Worm (Caenorhabditis elegans) whole organism, L2 larva: Measurements from ENCODE around the gene srbc-37.

Experiments used
- C34F6.9 ChIP-seq: fragments of 150-350 bp; optimal IDR thresholded peaks from 2 replicates; lab custom pipeline; 2014; ENCODE audit warnings: missing biosample characterization, missing genetic modification characterization
- Y55F3AM.14 ChIP-seq: fragments of 200-800 bp; sonication (Bioruptor generic); optimal IDR thresholded peaks from 2 replicates; lab custom pipeline; 2018; ENCODE audit warnings: mild to moderate bottlenecking, missing genetic modification characterization, missing compliant biosample characterization
- ZK546.5 ChIP-seq: sonication (generic microtip); optimal IDR thresholded peaks from 2 replicates; lab custom pipeline; 2017; ENCODE audit warnings: missing biosample characterization, missing genetic modification characterization
- alr-1 ChIP-seq: fragments of 150-350 bp; optimal IDR thresholded peaks from 2 replicates; lab custom pipeline; 2014; ENCODE audit warnings: missing biosample characterization, missing genetic modification characterization
- ama-1 ChIP-seq: fragments of 150-350 bp; optimal IDR thresholded peaks from 2 replicates; lab custom pipeline; 2018; ENCODE audit warnings: inconsistent platforms
- blmp-1 ChIP-seq: sonication (generic microtip); optimal IDR thresholded peaks from 2 replicates; lab custom pipeline; 2017; ENCODE audit warnings: missing genetic modification characterization, mild to moderate bottlenecking, missing compliant biosample characterization, antibody characterized with exemption, moderate library complexity; ENCODE audit not compliant: insufficient read depth
- ceh-16 ChIP-seq: fragments of 150-350 bp; optimal IDR thresholded peaks from 2 replicates; lab custom pipeline; 2014; ENCODE audit warnings: missing biosample characterization, missing genetic modification characterization
- ceh-82 ChIP-seq: fragments of 150-350 bp; optimal IDR thresholded peaks from 2 replicates; lab custom pipeline; 2014; ENCODE audit warnings: missing biosample characterization, missing genetic modification characterization
- dmd-4 ChIP-seq: sonication (generic microtip); optimal IDR thresholded peaks from 2 replicates; lab custom pipeline; 2017; ENCODE audit warnings: missing biosample characterization, missing genetic modification characterization
- egl-27 ChIP-seq: sonication (generic microtip); optimal IDR thresholded peaks from 3 replicates; lab custom pipeline; 2017; ENCODE audit warnings: missing biosample characterization, missing genetic modification reagents, missing genetic modification characterization
- elt-1 ChIP-seq: fragments of 150-350 bp; optimal IDR thresholded peaks from 2 replicates; lab custom pipeline; 2014; ENCODE audit warnings: missing biosample characterization, missing genetic modification characterization
- elt-3 ChIP-seq: sonication (generic microtip); optimal IDR thresholded peaks from 2 replicates; lab custom pipeline; 2017; ENCODE audit warnings: missing biosample characterization, missing genetic modification characterization
- fos-1 ChIP-seq: fragments of 150-350 bp; optimal IDR thresholded peaks from 2 replicates; lab custom pipeline; 2014; ENCODE audit warnings: missing biosample characterization, missing genetic modification characterization
- gmeb-1 ChIP-seq: fragments of 150-350 bp; optimal IDR thresholded peaks from 2 replicates; lab custom pipeline; 2014; ENCODE audit warnings: missing biosample characterization, missing genetic modification characterization
- lin-11 ChIP-seq: fragments of 150-350 bp; sonication (generic microtip); optimal IDR thresholded peaks from 2 replicates; lab custom pipeline; 2014; ENCODE audit warnings: missing biosample characterization, missing genetic modification characterization, inconsistent platforms, mixed read lengths
- lin-13 ChIP-seq: fragments of 150-350 bp; optimal IDR thresholded peaks from 2 replicates; lab custom pipeline; 2014; ENCODE audit warnings: missing biosample characterization, missing genetic modification reagents, missing genetic modification characterization
- lin-39 ChIP-seq: fragments of 150-350 bp; optimal IDR thresholded peaks from 2 replicates; lab custom pipeline; 2014; ENCODE audit warnings: missing biosample characterization, missing genetic modification reagents, missing genetic modification characterization
- lsy-2 ChIP-seq, 2 experiments: fragments of 150-350 bp in 1 of 2; sonication (generic microtip) in 1 of 2; optimal IDR thresholded peaks; 2 replicates each; lab custom pipeline; 2014 to 2017; ENCODE audit warnings: missing biosample characterization in 2 of 2, missing genetic modification characterization in 2 of 2
- mab-5 ChIP-seq: fragments of 150-350 bp; optimal IDR thresholded peaks from 2 replicates; lab custom pipeline; 2014; ENCODE audit warnings: missing biosample characterization, missing genetic modification characterization
- mdl-1 ChIP-seq, 2 experiments: fragments of 150-350 bp in 1 of 2; sonication (generic microtip) in 1 of 2; optimal IDR thresholded peaks; 2 replicates each; lab custom pipeline; 2017; ENCODE audit warnings: missing biosample characterization in 2 of 2, missing genetic modification characterization in 2 of 2
- nhr-10 ChIP-seq: sonication (generic microtip); optimal IDR thresholded peaks from 2 replicates; lab custom pipeline; 2017; ENCODE audit warnings: missing biosample characterization, missing genetic modification characterization
- nhr-11 ChIP-seq: fragments of 150-350 bp; optimal IDR thresholded peaks from 2 replicates; lab custom pipeline; 2014; ENCODE audit warnings: missing biosample characterization, missing genetic modification characterization
- nhr-12 ChIP-seq: fragments of 150-350 bp; optimal IDR thresholded peaks from 2 replicates; lab custom pipeline; 2014; ENCODE audit warnings: missing biosample characterization, missing genetic modification characterization
- nhr-21 ChIP-seq: fragments of 150-350 bp; optimal IDR thresholded peaks from 2 replicates; lab custom pipeline; 2014; ENCODE audit warnings: missing biosample characterization, missing genetic modification characterization
- nhr-23 ChIP-seq: fragments of 150-350 bp; optimal IDR thresholded peaks from 2 replicates; lab custom pipeline; 2014; ENCODE audit warnings: missing biosample characterization, missing genetic modification reagents, missing genetic modification characterization
- nhr-6 ChIP-seq: fragments of 150-350 bp; optimal IDR thresholded peaks from 2 replicates; lab custom pipeline; 2014; ENCODE audit warnings: missing biosample characterization, missing genetic modification characterization
- peb-1 ChIP-seq: fragments of 150-350 bp; optimal IDR thresholded peaks from 2 replicates; lab custom pipeline; 2014; ENCODE audit warnings: missing biosample characterization, missing genetic modification characterization
- sem-4 ChIP-seq: fragments of 150-350 bp; optimal IDR thresholded peaks from 2 replicates; lab custom pipeline; 2014; ENCODE audit warnings: missing biosample characterization, missing genetic modification reagents, missing genetic modification characterization
- skn-1 ChIP-seq: sonication (generic microtip); optimal IDR thresholded peaks from 2 replicates; lab custom pipeline; 2017; ENCODE audit warnings: missing biosample characterization, missing genetic modification characterization
- sma-3 ChIP-seq: sonication (generic microtip); optimal IDR thresholded peaks from 2 replicates; lab custom pipeline; 2016; ENCODE audit warnings: missing genetic modification reagents, missing genetic modification characterization, missing compliant biosample characterization
- snpc-4 ChIP-seq: fragments of 150-350 bp; optimal IDR thresholded peaks from 2 replicates; lab custom pipeline; 2014; ENCODE audit warnings: missing biosample characterization, missing genetic modification characterization
- unc-39 ChIP-seq: fragments of 150-350 bp; optimal IDR thresholded peaks from 2 replicates; lab custom pipeline; 2014; ENCODE audit warnings: missing biosample characterization, missing genetic modification characterization
- unc-55 ChIP-seq: fragments of 150-350 bp; sonication (generic microtip); optimal IDR thresholded peaks from 3 replicates; lab custom pipeline; 2014; ENCODE audit warnings: missing biosample characterization, missing genetic modification reagents, missing genetic modification characterization
- unc-62 ChIP-seq: fragments of 150-350 bp; optimal IDR thresholded peaks from 2 replicates; lab custom pipeline; 2014; ENCODE audit warnings: missing biosample characterization, missing genetic modification reagents, missing genetic modification characterization
- ztf-1 ChIP-seq: fragments of 200-800 bp; sonication (Bioruptor generic); conservative IDR thresholded peaks from 2 replicates; pipeline ENCODE4 v1.3.6; 2022; ENCODE audit warnings: missing genetic modification characterization, missing compliant biosample characterization
- ztf-11 ChIP-seq: sonication (generic microtip); optimal IDR thresholded peaks from 2 replicates; lab custom pipeline; 2017; ENCODE audit warnings: missing biosample characterization, missing genetic modification characterization
- ztf-4 ChIP-seq: fragments of 150-350 bp; optimal IDR thresholded peaks from 2 replicates; lab custom pipeline; 2014; ENCODE audit warnings: missing biosample characterization, missing genetic modification characterization

Gene srbc-37

DNA sequence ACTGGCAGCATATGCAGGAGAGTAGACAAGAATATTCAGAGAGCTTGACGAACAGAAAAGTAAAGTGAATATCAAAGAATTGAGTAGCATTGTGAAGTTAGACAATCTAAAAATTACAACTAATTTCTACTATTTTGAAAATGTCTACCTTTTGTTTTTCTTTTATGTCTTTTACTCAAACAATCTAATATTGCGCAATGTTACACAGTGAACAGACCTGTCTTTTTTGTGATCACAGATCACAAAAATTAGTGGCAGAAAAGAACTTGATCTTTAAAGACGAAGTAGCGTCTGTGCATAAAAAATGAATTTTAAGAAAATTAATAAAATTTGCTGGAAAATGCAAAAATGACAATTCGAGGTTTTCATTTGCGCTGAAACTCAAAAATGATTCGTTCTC lies 3.3 kb upstream of the srbc-37 start:
- TF ChIP-seq nhr-23 (no peak), ztf-4 (tag; lab: Kevin White, UChicago) (no peak), unc-55 (GFP tag; lab: Kevin White, UChicago) (no peak), lsy-2 (tag; optimal IDR thresholded peaks at IDR 0.05; lab: Kevin White, UChicago) (no peak), alr-1 (tag; lab: Kevin White, UChicago) (no peak), skn-1 (tag; lab: Kevin White, UChicago) (no peak), dmd-4 (tag; lab: Kevin White, UChicago) (no peak), Y55F3AM.14 (GFP tag; lab: Kevin White, UChicago) (no peak), unc-62 (GFP tag; lab: Kevin White, UChicago) (no peak), sma-3 (no peak), egl-27 (no peak), gmeb-1 (tag; lab: Kevin White, UChicago) (no peak), nhr-11 (no peak)

ce11 chrV:699489-700129 lies 2.8 kb upstream of the srbc-37 start, which contains the start of the genes ugt-29 and srx-5:
TSS of gene ugt-29 (minus strand) at chrV:699589.
TSS of gene srx-5 (plus strand) at chrV:700079.
- TF ChIP-seq ceh-16 (tag; lab: Kevin White, UChicago) (no peak), ZK546.5 (tag; lab: Kevin White, UChicago) (no peak), ceh-82 (tag; lab: Kevin White, UChicago) (no peak), gmeb-1 (tag; lab: Kevin White, UChicago) (no peak), snpc-4 (tag; lab: Kevin White, UChicago) (no peak), nhr-10 (tag; lab: Kevin White, UChicago) (no peak)
- TF ChIP-seq, all 48 proteins: peak for 0

DNA sequence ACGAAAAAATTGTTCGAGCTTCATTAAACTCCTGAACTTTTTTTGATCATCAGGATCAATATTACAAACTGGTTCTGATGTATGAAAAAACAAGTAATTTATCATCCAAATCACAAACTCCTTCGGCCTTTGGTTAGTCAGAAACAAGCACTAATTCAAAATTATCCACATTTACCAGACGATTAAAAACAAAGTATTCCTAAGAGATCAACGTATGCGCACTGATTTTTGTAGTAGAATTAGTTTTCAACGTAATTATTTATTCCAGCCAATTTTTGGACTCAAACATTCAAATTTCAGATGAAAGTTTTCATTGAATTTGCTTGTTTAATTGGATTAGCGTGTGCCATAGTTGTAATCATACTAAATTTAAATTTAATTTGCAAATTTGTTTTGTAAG lies 4.6 kb downstream of the srbc-37 start, which contains the start of gene srbc-38:
Gene srbc-38, plus strand, starts transcription at position 301 of the 400 bp plus-strand sequence.
- TF ChIP-seq blmp-1 (tag; lab: Kevin White, UChicago) = no peak
- TF ChIP-seq lin-11 (tag; lab: Kevin White, UChicago) = no peak
- TF ChIP-seq nhr-23 = no peak
- TF ChIP-seq lin-13 (GFP tag; lab: Kevin White, UChicago) = no peak
- no peak for TF ChIP-seq dmd-4 (tag; lab: Kevin White, UChicago)
- no peak for TF ChIP-seq unc-39 (tag; lab: Kevin White, UChicago)
- TF ChIP-seq nhr-12 = no peak
- no peak for TF ChIP-seq unc-62 (GFP tag; lab: Kevin White, UChicago)

ce11 chrV:708808-709207 lies 6.4 kb downstream of the srbc-37 start, which contains the start of gene srbc-39:
TSS of gene srbc-39 (plus strand) at chrV:709108.
- TF ChIP-seq C34F6.9 (tag; lab: Kevin White, UChicago) (no peak), nhr-23 (no peak), nhr-21 (tag; lab: Kevin White, UChicago) (no peak), blmp-1 (tag; lab: Kevin White, UChicago) (no peak), peb-1 (no peak), lsy-2 (tag; optimal IDR thresholded peaks at IDR 0.05; lab: Kevin White, UChicago) (no peak), fos-1 (tag; lab: Kevin White, UChicago) (no peak), nhr-6 (tag; lab: Kevin White, UChicago) (no peak), unc-62 (GFP tag; lab: Kevin White, UChicago) (no peak), ztf-11 (tag; lab: Kevin White, UChicago) (no peak), mab-5 (tag; lab: Kevin White, UChicago) (no peak), egl-27 (no peak), sem-4 (tag; lab: Kevin White, UChicago) (no peak), elt-1 (tag; lab: Kevin White, UChicago) (no peak), snpc-4 (tag; lab: Kevin White, UChicago) (no peak), lin-39 (tag; lab: Kevin White, UChicago) (no peak)
- TF ChIP-seq, all 48 proteins: peak for 0

- TF ChIP-seq ceh-82 (tag; lab: Kevin White, UChicago) = no peak
- no peak for TF ChIP-seq C34F6.9 (tag; lab: Kevin White, UChicago)
- TF ChIP-seq ztf-1 (GFP tag; lab: Robert Waterston, UW) = no peak
- no peak for TF ChIP-seq ama-1 (lab: Kevin White, UChicago)
- no peak for TF ChIP-seq nhr-11
- TF ChIP-seq nhr-6 (tag; lab: Kevin White, UChicago) = no peak
- no peak for TF ChIP-seq ceh-16 (tag; lab: Kevin White, UChicago)
- no peak for TF ChIP-seq elt-3 (tag; lab: Kevin White, UChicago)
- TF ChIP-seq mdl-1 (tag; optimal IDR thresholded peaks at IDR 0.05; lab: Kevin White, UChicago) = no peak
- TF ChIP-seq unc-55 (GFP tag; lab: Kevin White, UChicago) = no peak
- TF ChIP-seq fos-1 (tag; lab: Kevin White, UChicago) = no peak
Measured at ce11 chrV:712882-713281, 10.5 kb downstream of the srbc-37 start, which contains the start of gene cyp-33C11. TSS of gene cyp-33C11 (minus strand) at chrV:712982.
